Fruit fly (Drosophila melanogaster): ENCODE measurements around the gene Sirt2.

Sirt2 gene

dm6 chr3R:20292880-20293491 lies 35.3 kb upstream of the Sirt2 start:
- TF ChIP-seq CG17801 (GFP tag; optimal IDR thresholded peaks at IDR 0.05; ENCODE audit: partially characterized antibody), result no peak

- no peak for TF ChIP-seq CG17801 (GFP tag; optimal IDR thresholded peaks at IDR 0.05; ENCODE audit: partially characterized antibody)
Observed at dm6 chr3R:20293661-20294060, 34.6 kb upstream of the Sirt2 start.

dm6 chr3R:20304877-20305276 lies 23.4 kb upstream of the Sirt2 start, which contains the start of gene CG4367:
Gene CG4367, minus strand, starts transcription at chr3R:20304977.
- TF ChIP-seq CG17801 (GFP tag; optimal IDR thresholded peaks at IDR 0.05; ENCODE audit: partially characterized antibody), result no peak

- TF ChIP-seq CG17801 (GFP tag; optimal IDR thresholded peaks at IDR 0.05; ENCODE audit: partially characterized antibody), result peak; percentile 49
Observed at dm6 chr3R:20305852-20306251, 22.4 kb upstream of the Sirt2 start.

- TF ChIP-seq CG17801 (GFP tag; optimal IDR thresholded peaks at IDR 0.05; ENCODE audit: partially characterized antibody), result no peak
Observed at dm6 chr3R:20307487-20307971, 20.7 kb upstream of the Sirt2 start, which contains the start of gene CG4362. Gene CG4362, minus strand, starts transcription at chr3R:20307537.

dm6 chr3R:20308972-20309660 lies 19.1 kb upstream of the Sirt2 start, which contains the start of gene Orp8:
Gene Orp8, plus strand, starts transcription at chr3R:20309344.
- peak; percentile 87 for TF ChIP-seq CG17801 (GFP tag; optimal IDR thresholded peaks at IDR 0.05; ENCODE audit: partially characterized antibody)

- TF ChIP-seq CG17801 (GFP tag; optimal IDR thresholded peaks at IDR 0.05; ENCODE audit: partially characterized antibody), result no peak
Observed at dm6 chr3R:20309661-20310497, 18.4 kb upstream of the Sirt2 start.

dm6 chr3R:20310498-20310822 lies 17.8 kb upstream of the Sirt2 start:
- no peak for TF ChIP-seq CG17801 (GFP tag; optimal IDR thresholded peaks at IDR 0.05; ENCODE audit: partially characterized antibody)

- TF ChIP-seq CG17801 (GFP tag; optimal IDR thresholded peaks at IDR 0.05; ENCODE audit: partially characterized antibody), result no peak
Observed at dm6 chr3R:20310905-20311304, 17.4 kb upstream of the Sirt2 start.

- TF ChIP-seq CG17801 (GFP tag; optimal IDR thresholded peaks at IDR 0.05; ENCODE audit: partially characterized antibody), result no peak
Observed at dm6 chr3R:20311406-20311805, 16.9 kb upstream of the Sirt2 start.

dm6 chr3R:20312838-20313237 lies 15.4 kb upstream of the Sirt2 start:
- TF ChIP-seq CG17801 (GFP tag; optimal IDR thresholded peaks at IDR 0.05; ENCODE audit: partially characterized antibody), result peak; percentile 85

dm6 chr3R:20316599-20316998 lies 11.7 kb upstream of the Sirt2 start:
- no peak for TF ChIP-seq CG17801 (GFP tag; optimal IDR thresholded peaks at IDR 0.05; ENCODE audit: partially characterized antibody)

- TF ChIP-seq CG17801 (GFP tag; optimal IDR thresholded peaks at IDR 0.05; ENCODE audit: partially characterized antibody), result no peak
Observed at dm6 chr3R:20317402-20318165, 10.7 kb upstream of the Sirt2 start.

- no peak for TF ChIP-seq CG17801 (GFP tag; optimal IDR thresholded peaks at IDR 0.05; ENCODE audit: partially characterized antibody)
Observed at dm6 chr3R:20318166-20318690, 10.0 kb upstream of the Sirt2 start.

- no peak for TF ChIP-seq CG17801 (GFP tag; optimal IDR thresholded peaks at IDR 0.05; ENCODE audit: partially characterized antibody)
Observed at dm6 chr3R:20332688-20333087, 4.4 kb downstream of the Sirt2 start.
